Fruit fly (Drosophila melanogaster) whole organism, larva: Measurements from ENCODE around the gene Rgl.

Experiments used
- noc ChIP-seq: fragments of 200-800 bp; sonication (Bioruptor generic); optimal IDR thresholded peaks from 3 replicates; lab custom pipeline; 2019; ENCODE audit warnings: missing biosample characterization, mild to moderate bottlenecking, missing genetic modification characterization, moderate library complexity

The Rgl gene

DNA sequence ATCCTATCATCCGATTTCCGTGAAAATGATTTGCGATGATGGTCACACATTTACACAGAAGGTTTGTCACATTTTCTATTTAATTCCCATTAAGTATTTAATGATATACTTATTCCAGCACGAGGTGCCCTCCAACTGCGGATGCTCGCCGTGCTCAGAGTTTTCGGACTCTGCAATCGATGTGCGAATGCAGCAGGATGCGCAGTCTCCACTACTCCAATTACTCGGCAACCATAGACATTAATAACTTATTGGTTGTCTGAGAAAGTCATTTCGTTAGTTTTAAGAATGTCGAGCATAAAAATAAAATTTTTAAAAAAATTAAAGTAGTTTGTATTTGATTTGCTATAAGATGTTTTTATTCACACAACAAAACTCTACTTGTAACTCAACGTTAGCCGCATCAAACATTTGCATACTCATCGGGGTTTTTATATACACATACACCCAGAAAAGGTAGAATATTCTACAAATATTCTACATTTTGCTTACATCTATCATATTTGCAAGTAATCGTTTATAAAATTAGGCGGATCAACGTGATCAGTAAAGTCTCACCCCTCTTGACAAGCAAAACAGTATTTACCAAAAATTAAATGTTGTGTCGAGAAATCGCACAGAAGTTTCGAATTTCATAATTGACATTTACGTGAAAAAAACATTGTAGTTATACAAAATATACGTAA is 65.3 kb downstream of the Rgl start:
- TF ChIP-seq noc (tag; lab: Kevin White, UChicago) = no peak
